Fruit fly (Drosophila melanogaster): ENCODE measurements around the gene CG15646.

The CG15646 gene

dm6 chrX:15703720-15704206 is 32.9 kb upstream of the CG15646 start, which contains the start of the genes Pis and Hap40 (continued):
- TF ChIP-seq CG14965 (GFP tag; optimal IDR thresholded peaks at IDR 0.05; ENCODE audit: borderline replicate concordance) (no peak), dm (GFP tag; optimal IDR thresholded peaks at IDR 0.05) (no peak), pzg (GFP tag; optimal IDR thresholded peaks at IDR 0.05) (peak; percentile 62), CG17612 (GFP tag; IDR thresholded peaks at IDR 0.05) (no peak), ci (GFP tag; IDR thresholded peaks at IDR 0.05) (0 out of 3 replicates have a peak, but pooled peaks have one; percentile 32), CoRest (tag; optimal IDR thresholded peaks at IDR 0.05) (peak; percentile 90), dmrt11E (tag; optimal IDR thresholded peaks at IDR 0.05) (peak; percentile 76), Xrp1 (GFP tag; IDR thresholded peaks at IDR 0.05) (peak; percentile 62), oc (tag; optimal IDR thresholded peaks at IDR 0.05) (no peak), esg (GFP tag; conservative IDR thresholded peaks at IDR 0.05) (peak; percentile 75), HLH54F (GFP tag; optimal IDR thresholded peaks at IDR 0.05) (peak; percentile 65), MESR4 (GFP tag; optimal IDR thresholded peaks at IDR 0.05) (no peak), onecut (GFP tag; IDR thresholded peaks at IDR 0.05) (peak; percentile 41), dati (GFP tag; IDR thresholded peaks at IDR 0.05) (no peak), Ssrp (tag; optimal IDR thresholded peaks at IDR 0.05) (peak; percentile 78), BEAF-32 (GFP tag; optimal IDR thresholded peaks at IDR 0.05) (peak; percentile 56), Nf-YC (tag; optimal IDR thresholded peaks at IDR 0.05) (peak; percentile 64), CG10462 (GFP tag; optimal IDR thresholded peaks at IDR 0.05) (peak; percentile 27), CG1024 (GFP tag; IDR thresholded peaks at IDR 0.05) (no peak), CG18262 (tag; optimal IDR thresholded peaks at IDR 0.05) (peak; percentile 71), CG9932 (GFP tag; IDR thresholded peaks at IDR 0.05) (peak; percentile 83), Xbp1 (GFP tag; optimal IDR thresholded peaks at IDR 0.05) (peak; percentile 74), trh (GFP tag; optimal IDR thresholded peaks at IDR 0.05) (no peak), NfI (GFP tag; optimal IDR thresholded peaks at IDR 0.05) (peak; percentile 72), CG13287 (GFP tag; IDR thresholded peaks at IDR 0.05; ENCODE audit: partially characterized antibody) (no peak), CG30403 (GFP tag; optimal IDR thresholded peaks at IDR 0.05) (peak; percentile 86), CG34376 (GFP tag; optimal IDR thresholded peaks at IDR 0.05) (peak; percentile 38), hth (optimal IDR thresholded peaks at IDR 0.05) (no peak), CG6654 (GFP tag; optimal IDR thresholded peaks at IDR 0.05) (no peak), HLH3B (GFP tag; IDR thresholded peaks at IDR 0.05) (peak; percentile 49; the same call in 1 of the 2 replicates), CG4360 (GFP tag; IDR thresholded peaks at IDR 0.05) (no peak), Deaf1 (tag; optimal IDR thresholded peaks at IDR 0.05) (peak; percentile 23), CG11085 (GFP tag; IDR thresholded peaks at IDR 0.05) (peak; percentile 46; the same call in 1 of the 2 replicates), CG6175 (GFP tag; IDR thresholded peaks at IDR 0.05) (no peak), CG5953 (GFP tag; IDR thresholded peaks at IDR 0.05) (no peak), CG11398 (GFP tag; optimal IDR thresholded peaks at IDR 0.05) (no peak), HLH4C (GFP tag; IDR thresholded peaks at IDR 0.05; ENCODE audit: partially characterized antibody) (no peak), inv (GFP tag; IDR thresholded peaks at IDR 0.05; ENCODE audit: partially characterized antibody) (no peak), CG14014 (GFP tag; IDR thresholded peaks at IDR 0.05) (peak; percentile 80), CG9876 (GFP tag; optimal IDR thresholded peaks at IDR 0.05) (no peak), Ets65A (GFP tag) (peak; percentile 95), ewg (GFP tag; optimal IDR thresholded peaks at IDR 0.05) (peak; percentile 40), CG12659 (GFP tag; optimal IDR thresholded peaks at IDR 0.05) (peak; percentile 88), Eip74EF (GFP tag; optimal IDR thresholded peaks at IDR 0.05) (peak in 1 of 2 experiments; percentile 27), CG17385 (GFP tag; optimal IDR thresholded peaks at IDR 0.05) (peak; percentile 48), CG12299 (tag; optimal IDR thresholded peaks at IDR 0.05) (peak; percentile 33), Sry-β (GFP tag; optimal IDR thresholded peaks at IDR 0.05) (no peak), ttk (GFP tag; IDR thresholded peaks at IDR 0.05) (peak; percentile 57; the same call in 1 of the 2 replicates), wek (GFP tag; optimal IDR thresholded peaks at IDR 0.05) (no peak), Awh (GFP tag; IDR thresholded peaks at IDR 0.05) (no peak)

Measured in whole organism, embryonic.